Fruit fly (Drosophila melanogaster): ENCODE results near the gene GC.

GC gene

DNA sequence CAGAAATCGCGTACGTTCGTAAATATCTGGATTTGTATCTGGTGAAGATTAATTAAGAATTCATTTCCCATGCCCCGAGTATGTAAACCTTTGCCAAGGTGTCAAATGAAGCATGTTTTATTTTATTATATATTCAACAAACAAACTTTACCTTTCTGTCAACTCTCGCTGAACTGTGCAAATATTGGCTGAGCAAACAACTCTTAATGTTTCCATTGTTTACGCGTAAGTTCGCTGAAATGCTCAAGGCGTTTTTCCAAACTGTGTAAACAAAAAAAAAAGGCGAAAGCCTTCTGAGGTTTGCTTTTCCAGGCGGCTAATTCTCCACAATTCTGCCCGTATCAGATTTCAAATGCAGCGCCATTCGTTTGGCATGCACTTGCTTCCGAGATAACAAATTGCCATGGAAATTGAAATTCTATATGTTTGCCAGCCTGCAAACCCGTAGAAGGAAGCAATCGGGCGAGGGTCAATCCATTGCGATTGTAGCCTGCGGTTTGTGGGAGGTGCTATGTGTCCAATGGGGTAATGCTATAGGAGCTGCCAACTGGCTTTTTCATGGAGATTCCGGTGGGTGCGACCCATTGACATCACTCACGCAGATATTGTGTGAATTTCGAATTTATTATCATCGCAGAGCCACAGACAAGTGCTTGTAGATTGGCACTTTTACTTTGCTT, 37.3 kb downstream of the GC start:
- no peak for TF ChIP-seq CG12605 (GFP tag; IDR thresholded peaks at IDR 0.05)
- TF ChIP-seq CG13204 (GFP tag; optimal IDR thresholded peaks at IDR 0.05), result peak; percentile 70
- peak; percentile 74 for TF ChIP-seq CG15710 (tag; optimal IDR thresholded peaks at IDR 0.05)
- no peak for TF ChIP-seq rn (GFP tag; IDR thresholded peaks at IDR 0.05)
- TF ChIP-seq CG34367 (tag; optimal IDR thresholded peaks at IDR 0.05), result peak; percentile 74
- peak; percentile 32 for TF ChIP-seq EcR (GFP tag; optimal IDR thresholded peaks at IDR 0.05)
- TF ChIP-seq CG10348 (GFP tag; IDR thresholded peaks at IDR 0.05), result no peak
- peak; percentile 75 for TF ChIP-seq CG8159 (tag; optimal IDR thresholded peaks at IDR 0.05)
- peak; percentile 65; the same call in 1 of the 2 replicates for TF ChIP-seq CG32121 (GFP tag; IDR thresholded peaks at IDR 0.05)
- peak; percentile 89 for TF ChIP-seq gl (tag; optimal IDR thresholded peaks at IDR 0.05)
- TF ChIP-seq Pif1A (GFP tag; optimal IDR thresholded peaks at IDR 0.05), result peak; percentile 88
- TF ChIP-seq CG14655 (GFP tag; optimal IDR thresholded peaks at IDR 0.05), result peak; percentile 41
- TF ChIP-seq Snoo (tag; optimal IDR thresholded peaks at IDR 0.05), result peak; percentile 86
- TF ChIP-seq Pif1B (GFP tag; optimal IDR thresholded peaks at IDR 0.05), result peak; percentile 85
- TF ChIP-seq fd96Ca (GFP tag; IDR thresholded peaks at IDR 0.05), result peak; percentile 70; the same call in 2 of the 3 replicates
- TF ChIP-seq Ets98B (GFP tag; IDR thresholded peaks at IDR 0.05), result peak; percentile 42; the same call in 1 of the 2 replicates
- TF ChIP-seq CG8301 (tag; optimal IDR thresholded peaks at IDR 0.05), result peak; percentile 29
- TF ChIP-seq CG9948 (tag; optimal IDR thresholded peaks at IDR 0.05), result peak; percentile 43
- no peak for TF ChIP-seq D1 (tag; optimal IDR thresholded peaks at IDR 0.05)
- TF ChIP-seq CG4496 (GFP tag; IDR thresholded peaks at IDR 0.05), result peak; percentile 85
- TF ChIP-seq CG17806 (tag; optimal IDR thresholded peaks at IDR 0.05), result peak; percentile 51

DNA sequence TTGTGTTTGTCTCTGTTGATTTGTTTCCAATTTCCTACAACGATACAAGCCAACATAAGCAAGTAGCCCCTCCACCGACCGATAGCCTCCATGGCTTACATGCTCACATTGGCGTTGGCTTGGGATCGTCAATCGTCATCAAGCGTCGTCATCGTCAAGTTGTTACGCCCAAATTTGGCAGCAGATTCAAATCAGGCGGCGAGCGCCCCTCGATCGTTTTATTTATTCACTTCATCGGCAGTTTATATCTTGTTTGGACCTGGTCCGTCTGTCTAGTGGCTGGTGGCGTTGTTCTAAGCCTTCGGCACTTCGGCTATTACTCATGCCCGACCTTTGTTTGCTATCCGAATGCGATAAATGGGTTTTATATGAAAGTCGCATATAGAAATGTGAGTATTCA, 38.9 kb downstream of the GC start:
- TF ChIP-seq CG32121 (GFP tag; IDR thresholded peaks at IDR 0.05) (no peak), CG34367 (tag; optimal IDR thresholded peaks at IDR 0.05) (no peak), CG12605 (GFP tag; IDR thresholded peaks at IDR 0.05) (no peak), CG8159 (tag; optimal IDR thresholded peaks at IDR 0.05) (no peak), Pif1A (GFP tag; optimal IDR thresholded peaks at IDR 0.05) (no peak), D1 (tag; optimal IDR thresholded peaks at IDR 0.05) (no peak), CG4496 (GFP tag; IDR thresholded peaks at IDR 0.05) (no peak), EcR (GFP tag; optimal IDR thresholded peaks at IDR 0.05) (no peak), CG13204 (GFP tag; optimal IDR thresholded peaks at IDR 0.05) (no peak)

DNA sequence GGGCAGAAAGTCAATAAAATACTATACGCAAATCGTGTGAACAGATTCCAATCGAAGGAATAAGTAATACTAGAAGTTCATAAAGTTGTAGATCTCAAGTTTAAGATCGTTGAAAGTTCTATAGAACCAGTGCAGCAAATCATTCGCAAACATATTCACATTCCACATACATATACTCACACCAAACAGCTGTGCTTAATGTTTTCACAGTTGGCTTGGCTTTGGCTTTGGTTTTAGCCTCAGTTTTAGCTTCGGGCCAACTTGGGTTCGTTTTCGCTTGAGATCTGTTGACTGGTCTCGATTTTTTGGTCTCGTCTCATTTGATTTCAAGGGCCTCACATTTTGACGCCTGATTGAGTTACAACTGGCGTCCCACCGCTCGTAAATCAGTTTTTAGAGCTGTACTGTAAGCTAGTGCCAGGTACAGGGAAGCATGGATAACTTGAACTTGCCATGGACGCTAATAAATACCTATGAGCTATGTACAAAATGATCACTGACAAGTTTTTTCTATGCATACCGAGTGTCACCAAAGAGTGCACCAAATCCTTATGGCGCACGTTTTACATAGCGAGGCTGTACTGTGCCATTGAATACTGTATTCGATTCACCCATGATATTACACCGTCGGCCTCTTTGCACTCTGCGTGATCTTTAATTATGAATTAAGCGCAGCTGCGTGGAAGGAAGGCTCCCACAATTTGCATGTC, 41.8 kb downstream of the GC start:
- TF ChIP-seq CG34367 (tag; optimal IDR thresholded peaks at IDR 0.05) (peak; percentile 85), CG4496 (GFP tag; IDR thresholded peaks at IDR 0.05) (peak; percentile 86), CG8301 (tag; optimal IDR thresholded peaks at IDR 0.05) (peak; percentile 64), EcR (GFP tag; optimal IDR thresholded peaks at IDR 0.05) (peak; percentile 4), gl (tag; optimal IDR thresholded peaks at IDR 0.05) (peak; percentile 79), CG32121 (GFP tag; IDR thresholded peaks at IDR 0.05) (peak; percentile 79), Snoo (tag; optimal IDR thresholded peaks at IDR 0.05) (peak; percentile 70), CG12605 (GFP tag; IDR thresholded peaks at IDR 0.05) (peak; percentile 47; the same call in 1 of the 2 replicates), CG15710 (tag; optimal IDR thresholded peaks at IDR 0.05) (peak; percentile 89), CG13204 (GFP tag; optimal IDR thresholded peaks at IDR 0.05) (peak; percentile 79), CG14655 (GFP tag; optimal IDR thresholded peaks at IDR 0.05) (peak; percentile 72), D1 (tag; optimal IDR thresholded peaks at IDR 0.05) (no peak), Pif1B (GFP tag; optimal IDR thresholded peaks at IDR 0.05) (peak; percentile 79), fd96Ca (GFP tag; IDR thresholded peaks at IDR 0.05) (peak; percentile 85), CG9948 (tag; optimal IDR thresholded peaks at IDR 0.05) (peak; percentile 75), CG10348 (GFP tag; IDR thresholded peaks at IDR 0.05) (0 out of 2 replicates have a peak, but pooled peaks have one; percentile 53), CG17806 (tag; optimal IDR thresholded peaks at IDR 0.05) (peak; percentile 81), Ets98B (GFP tag; IDR thresholded peaks at IDR 0.05) (peak; percentile 80), CG8159 (tag; optimal IDR thresholded peaks at IDR 0.05) (peak; percentile 85), rn (GFP tag; IDR thresholded peaks at IDR 0.05) (peak; percentile 53), Pif1A (GFP tag; optimal IDR thresholded peaks at IDR 0.05) (peak; percentile 78)

DNA sequence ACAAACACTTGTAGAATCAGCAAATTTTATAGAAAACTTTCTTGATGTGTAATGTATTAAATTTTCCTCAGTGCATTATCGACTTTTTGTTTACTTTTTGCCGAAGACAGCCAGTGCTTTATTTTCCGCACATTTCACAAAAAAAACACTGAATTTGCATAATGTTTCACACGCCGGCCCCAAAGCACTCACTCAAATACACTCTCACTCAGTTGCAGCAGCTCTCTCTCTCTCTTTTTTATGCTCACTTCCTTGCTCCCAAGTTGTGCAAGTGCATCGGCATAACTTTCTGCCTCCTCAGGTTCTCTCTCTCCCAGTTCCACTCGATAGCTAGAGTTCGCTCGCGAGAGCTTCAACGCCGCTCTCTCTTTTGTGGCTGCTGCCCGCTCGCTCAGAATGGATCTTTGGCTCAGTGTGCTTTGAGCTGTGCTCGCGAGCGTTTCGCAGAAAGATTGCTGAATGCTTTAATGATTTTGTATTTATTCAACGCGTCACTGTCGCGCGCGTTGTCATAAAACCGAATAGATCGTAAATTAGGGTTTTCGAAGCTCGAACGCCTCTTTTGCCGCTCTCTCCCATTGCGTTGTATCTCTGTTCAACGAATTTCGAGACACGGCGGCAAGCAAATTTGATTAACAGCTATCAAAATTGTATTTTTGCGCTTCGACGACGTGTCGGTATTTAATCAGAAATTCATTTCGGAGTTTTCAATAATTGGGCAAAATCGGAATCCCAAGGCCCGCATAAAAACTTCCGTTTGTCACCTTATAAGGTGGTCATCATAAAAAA, 42.6 kb downstream of the GC start:
- TF ChIP-seq CG9948 (tag; optimal IDR thresholded peaks at IDR 0.05), result peak; percentile 23
- peak; percentile 31 for TF ChIP-seq Snoo (tag; optimal IDR thresholded peaks at IDR 0.05)
- peak; percentile 82 for TF ChIP-seq CG14655 (GFP tag; optimal IDR thresholded peaks at IDR 0.05)
- no peak for TF ChIP-seq CG10348 (GFP tag; IDR thresholded peaks at IDR 0.05)
- peak; percentile 59 for TF ChIP-seq CG8301 (tag; optimal IDR thresholded peaks at IDR 0.05)
- TF ChIP-seq gl (tag; optimal IDR thresholded peaks at IDR 0.05), result peak; percentile 53
- peak; percentile 46 for TF ChIP-seq CG13204 (GFP tag; optimal IDR thresholded peaks at IDR 0.05)
- peak; percentile 76 for TF ChIP-seq Pif1A (GFP tag; optimal IDR thresholded peaks at IDR 0.05)
- peak; percentile 55 for TF ChIP-seq CG8159 (tag; optimal IDR thresholded peaks at IDR 0.05)
- TF ChIP-seq rn (GFP tag; IDR thresholded peaks at IDR 0.05), result 0 out of 2 replicates have a peak, but pooled peaks have one; percentile 12
- peak; percentile 77 for TF ChIP-seq EcR (GFP tag; optimal IDR thresholded peaks at IDR 0.05)
- TF ChIP-seq D1 (tag; optimal IDR thresholded peaks at IDR 0.05), result no peak
- peak; percentile 85 for TF ChIP-seq Ets98B (GFP tag; IDR thresholded peaks at IDR 0.05)
- peak; percentile 9 for TF ChIP-seq CG34367 (tag; optimal IDR thresholded peaks at IDR 0.05)
- TF ChIP-seq CG17806 (tag; optimal IDR thresholded peaks at IDR 0.05), result peak; percentile 47
- peak; percentile 81 for TF ChIP-seq CG4496 (GFP tag; IDR thresholded peaks at IDR 0.05)
- peak; percentile 68 for TF ChIP-seq fd96Ca (GFP tag; IDR thresholded peaks at IDR 0.05)
- peak; percentile 60; the same call in 1 of the 2 replicates for TF ChIP-seq CG32121 (GFP tag; IDR thresholded peaks at IDR 0.05)
- TF ChIP-seq CG15710 (tag; optimal IDR thresholded peaks at IDR 0.05), result no peak
- peak; percentile 92 for TF ChIP-seq CG12605 (GFP tag; IDR thresholded peaks at IDR 0.05)
- peak; percentile 88 for TF ChIP-seq Pif1B (GFP tag; optimal IDR thresholded peaks at IDR 0.05)

All from whole organism, pupa.